Fruit fly (Drosophila melanogaster) Kc167 (cell line): ENCODE measurements around the gene CDase.

Source experiments
- h ChIP-seq: fragments of >200 bp; optimal IDR thresholded peaks from 3 replicates; lab custom pipeline; 2018; ENCODE audit warnings: missing external identifiers
- psq ChIP-seq: fragments of >200 bp; optimal IDR thresholded peaks from 2 replicates; lab custom pipeline; 2017; ENCODE audit warnings: missing external identifiers

dm6 chr3R:30419216-30419615 lies 40.1 kb upstream of the CDase start:
- TF ChIP-seq h (lab: Kevin White, UChicago) (no peak), psq (lab: Kevin White, UChicago) (no peak)
